Fruit fly (Drosophila melanogaster): ENCODE results near the gene IPIP.
A peak's percentile ranks its signal among the peaks of the same experiment; 100 is the strongest.

The IPIP gene

DNA sequence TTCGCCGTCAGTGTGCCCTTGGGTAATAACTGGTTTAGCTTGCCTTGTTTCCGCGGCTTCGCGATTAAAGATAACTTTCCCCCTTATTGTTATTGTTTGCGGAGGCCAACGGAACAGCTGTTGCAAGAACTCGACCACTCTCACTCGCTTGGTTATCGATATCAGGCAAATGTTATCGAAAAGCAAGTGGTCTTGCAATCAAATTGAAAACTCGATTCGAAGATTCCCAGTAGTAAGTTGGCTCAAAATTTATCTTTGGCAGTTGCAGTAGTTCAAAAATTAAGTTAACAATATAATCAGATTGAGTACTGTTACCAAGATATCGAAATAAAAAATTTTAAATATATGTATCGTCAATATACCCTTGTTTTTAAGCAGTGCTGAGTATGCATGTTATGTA is 18.0 kb downstream of the IPIP start, which contains the start of the genes Fbw5 and CG9147:
TSS of gene Fbw5 (minus strand) at position 131 of the 400 bp plus-strand sequence.
TSS of gene CG9147 (plus strand) at position 175 of the 400 bp plus-strand sequence.
- TF ChIP-seq woc (GFP tag; optimal IDR thresholded peaks at IDR 0.05) (peak; percentile 100), lola (GFP tag; optimal IDR thresholded peaks at IDR 0.05) (no peak), Hnf4 (GFP tag; optimal IDR thresholded peaks at IDR 0.05) (peak; percentile 100), Vsx2 (GFP tag; optimal IDR thresholded peaks at IDR 0.05; ENCODE audit: partially characterized antibody) (no peak), sv (GFP tag; optimal IDR thresholded peaks at IDR 0.05) (peak; percentile 100), Hr78 (GFP tag; optimal IDR thresholded peaks at IDR 0.05) (no peak), GATAd (GFP tag; optimal IDR thresholded peaks at IDR 0.05) (peak; percentile 96), CrebA (GFP tag; optimal IDR thresholded peaks at IDR 0.05; ENCODE audit: borderline replicate concordance) (no peak), jim (GFP tag; optimal IDR thresholded peaks at IDR 0.05) (peak; percentile 74), dsf (GFP tag; optimal IDR thresholded peaks at IDR 0.05; ENCODE audit: borderline replicate concordance) (peak; percentile 97), rgr (GFP tag; optimal IDR thresholded peaks at IDR 0.05) (peak; percentile 100), h (GFP tag; optimal IDR thresholded peaks at IDR 0.05) (peak; percentile 100), br (GFP tag; optimal IDR thresholded peaks at IDR 0.05) (peak; percentile 100), dl (GFP tag; optimal IDR thresholded peaks at IDR 0.05; ENCODE audit: insufficient read depth in 1 of 2, partially characterized antibody in 2 of 2) (no peak), pan (optimal IDR thresholded peaks at IDR 0.05) (no peak), HLH106 (tag; optimal IDR thresholded peaks at IDR 0.05) (peak; percentile 100), psq (GFP tag; optimal IDR thresholded peaks at IDR 0.05) (peak; percentile 99), Mio (GFP tag; optimal IDR thresholded peaks at IDR 0.05) (peak; percentile 95), Dif (GFP tag; optimal IDR thresholded peaks at IDR 0.05; ENCODE audit: partially characterized antibody) (no peak), Jra (GFP tag; optimal IDR thresholded peaks at IDR 0.05) (peak; percentile 98), foxo (GFP tag; optimal IDR thresholded peaks at IDR 0.05) (peak; percentile 99 to 100), Abd-B (GFP tag; optimal IDR thresholded peaks at IDR 0.05) (no peak), dmrt93B (GFP tag; optimal IDR thresholded peaks at IDR 0.05) (peak; percentile 99), N (GFP tag; optimal IDR thresholded peaks at IDR 0.05) (no peak), OdsH (GFP tag; optimal IDR thresholded peaks at IDR 0.05) (peak; percentile 100), Dfd (GFP tag; optimal IDR thresholded peaks at IDR 0.05) (no peak), Sp1 (GFP tag; optimal IDR thresholded peaks at IDR 0.05) (peak; percentile 100), tai (GFP tag; optimal IDR thresholded peaks at IDR 0.05) (no peak), CG9705 (GFP tag; optimal IDR thresholded peaks at IDR 0.05) (peak; percentile 96), Hr83 (GFP tag; optimal IDR thresholded peaks at IDR 0.05; ENCODE audit: poor library complexity, severe bottlenecking) (peak; percentile 98), fru (GFP tag; optimal IDR thresholded peaks at IDR 0.05) (peak; percentile 99), Myc (optimal IDR thresholded peaks at IDR 0.05) (no peak), sage (GFP tag; optimal IDR thresholded peaks at IDR 0.05) (peak; percentile 99), usp (GFP tag; optimal IDR thresholded peaks at IDR 0.05) (no peak), CG32264 (GFP tag; optimal IDR thresholded peaks at IDR 0.05) (peak; percentile 100), brk (GFP tag; optimal IDR thresholded peaks at IDR 0.05) (no peak), ey (GFP tag; optimal IDR thresholded peaks at IDR 0.05) (peak; percentile 100), Rel (GFP tag; optimal IDR thresholded peaks at IDR 0.05) (peak; percentile 99), Rel (tag; optimal IDR thresholded peaks at IDR 0.05) (peak; percentile 94)

DNA sequence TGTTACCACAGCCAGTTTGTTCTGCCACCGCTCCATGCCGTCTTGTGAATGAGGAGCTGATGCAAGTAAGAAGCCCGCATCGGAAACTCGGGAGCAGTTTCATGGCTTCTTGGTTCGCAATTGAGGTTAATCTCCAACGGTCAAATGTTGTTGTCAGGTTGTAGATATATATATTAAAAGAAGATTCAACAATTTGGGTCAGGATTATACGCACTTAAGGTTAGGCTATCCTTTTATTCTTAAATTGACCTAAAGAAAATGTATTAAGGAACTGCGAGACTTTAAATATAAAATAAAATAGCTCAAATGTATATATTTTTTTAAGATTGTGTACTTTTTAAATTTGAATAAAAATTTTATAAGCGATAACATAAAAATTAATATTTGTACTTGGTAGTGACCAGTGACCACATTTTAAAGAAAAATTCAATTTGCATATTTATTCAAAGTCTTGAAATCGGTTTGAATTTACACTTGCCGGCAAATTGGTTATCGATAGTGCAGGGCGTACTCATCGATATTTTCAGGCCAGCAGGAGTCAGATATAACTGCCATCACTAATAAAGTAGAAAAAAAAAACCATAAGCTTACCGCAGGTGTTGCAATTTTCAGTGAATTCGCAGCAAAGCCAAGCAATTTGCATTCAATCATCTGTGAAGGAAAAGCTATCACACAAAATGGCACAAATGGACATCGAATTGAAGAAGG is 20.9 kb downstream of the IPIP start, which contains the start of the genes CG9150 and Pfdn1:
TSS of gene CG9150 (minus strand) at position 51 of the 708 bp plus-strand sequence.
TSS of gene Pfdn1 (plus strand) at position 536 of the 708 bp plus-strand sequence.
- TF ChIP-seq tai (GFP tag; optimal IDR thresholded peaks at IDR 0.05) (no peak), h (GFP tag; optimal IDR thresholded peaks at IDR 0.05) (peak; percentile 11), Hr83 (GFP tag; optimal IDR thresholded peaks at IDR 0.05; ENCODE audit: poor library complexity, severe bottlenecking) (peak; percentile 71), Hnf4 (GFP tag; optimal IDR thresholded peaks at IDR 0.05) (peak; percentile 33), Vsx2 (GFP tag; optimal IDR thresholded peaks at IDR 0.05; ENCODE audit: partially characterized antibody) (no peak)
